Fruit fly (Drosophila melanogaster): ENCODE measurements around the gene nerfin-1.

nerfin-1 gene

dm6 chr3L:881496-882235 is 27.2 kb upstream of the nerfin-1 start, which contains the start of gene CG13907 (continued):
- TF ChIP-seq PHDP (tag; optimal IDR thresholded peaks at IDR 0.05) (peak; percentile 26), CG1233 (GFP tag; optimal IDR thresholded peaks at IDR 0.05) (no peak), ATbp (GFP tag; optimal IDR thresholded peaks at IDR 0.05) (peak; percentile 47), pros (GFP tag; optimal IDR thresholded peaks at IDR 0.05) (peak; percentile 99), CG6813 (GFP tag; optimal IDR thresholded peaks at IDR 0.05) (no peak), CG10431 (GFP tag; optimal IDR thresholded peaks at IDR 0.05) (no peak), chn (GFP tag; optimal IDR thresholded peaks at IDR 0.05) (no peak), CG13287 (GFP tag; IDR thresholded peaks at IDR 0.05; ENCODE audit: partially characterized antibody) (peak; percentile 43; the same call in 1 of the 2 replicates), CG1832 (GFP tag; optimal IDR thresholded peaks at IDR 0.05) (no peak), CG11398 (GFP tag; optimal IDR thresholded peaks at IDR 0.05) (no peak), CG18262 (tag; optimal IDR thresholded peaks at IDR 0.05) (no peak), CG12104 (GFP tag; optimal IDR thresholded peaks at IDR 0.05) (no peak), ato (GFP tag; IDR thresholded peaks at IDR 0.05; ENCODE audit: partially characterized antibody) (no peak), fd96Cb (tag; optimal IDR thresholded peaks at IDR 0.05) (no peak), danr (GFP tag; IDR thresholded peaks at IDR 0.05) (no peak), CG9437 (GFP tag; optimal IDR thresholded peaks at IDR 0.05) (no peak), sd (tag; optimal IDR thresholded peaks at IDR 0.05) (peak; percentile 10), maf-S (GFP tag; optimal IDR thresholded peaks at IDR 0.05) (no peak), CG10267 (tag; optimal IDR thresholded peaks at IDR 0.05) (no peak), CG17568 (GFP tag; optimal IDR thresholded peaks at IDR 0.05) (no peak), CG4328 (GFP tag; optimal IDR thresholded peaks at IDR 0.05) (no peak), lola (GFP tag; optimal IDR thresholded peaks at IDR 0.05) (no peak), CG2129 (GFP tag; IDR thresholded peaks at IDR 0.05; ENCODE audit: partially characterized antibody) (no peak), lmd (GFP tag; IDR thresholded peaks at IDR 0.05) (no peak), ash1 (GFP tag; optimal IDR thresholded peaks at IDR 0.05) (no peak), Abd-B (GFP tag; optimal IDR thresholded peaks at IDR 0.05) (no peak), phol (tag; optimal IDR thresholded peaks at IDR 0.05) (no peak), ase (GFP tag; IDR thresholded peaks at IDR 0.05) (no peak), CG14965 (GFP tag; optimal IDR thresholded peaks at IDR 0.05; ENCODE audit: borderline replicate concordance) (no peak), Dll (GFP tag; IDR thresholded peaks at IDR 0.05; ENCODE audit: partially characterized antibody) (peak; percentile 44; the same call in 1 of the 4 replicates), onecut (GFP tag; IDR thresholded peaks at IDR 0.05) (peak; percentile 63), CG16815 (GFP tag; optimal IDR thresholded peaks at IDR 0.05) (no peak), Dbx (GFP tag; IDR thresholded peaks at IDR 0.05) (no peak), CG17385 (GFP tag; optimal IDR thresholded peaks at IDR 0.05) (peak; percentile 16), dmrt99B (tag; optimal IDR thresholded peaks at IDR 0.05) (no peak), cas (GFP tag; IDR thresholded peaks at IDR 0.05) (no peak), Hmx (GFP tag; optimal IDR thresholded peaks at IDR 0.05) (no peak), fd3F (GFP tag; optimal IDR thresholded peaks at IDR 0.05) (no peak), Fer3 (tag; optimal IDR thresholded peaks at IDR 0.05) (no peak), CG15696 (tag; optimal IDR thresholded peaks at IDR 0.05) (no peak), knrl (GFP tag; IDR thresholded peaks at IDR 0.05; ENCODE audit: partially characterized antibody) (0 out of 3 replicates have a peak, but pooled peaks have one; percentile 17), CG7372 (GFP tag; IDR thresholded peaks at IDR 0.05) (no peak), esg (GFP tag; conservative IDR thresholded peaks at IDR 0.05) (no peak), CG5953 (GFP tag; IDR thresholded peaks at IDR 0.05) (no peak), Deaf1 (tag; optimal IDR thresholded peaks at IDR 0.05) (no peak), CG18476 (GFP tag; optimal IDR thresholded peaks at IDR 0.05) (no peak), Jarid2 (GFP tag; optimal IDR thresholded peaks at IDR 0.05) (no peak), CG30020 (tag; optimal IDR thresholded peaks at IDR 0.05) (no peak)

Data from whole organism, embryonic.